Worm (Caenorhabditis elegans): Measurements from ENCODE around the gene Y48A6C.8.
A peak's percentile ranks its signal among the peaks of the same experiment; 100 is the strongest.

Gene Y48A6C.8

DNA sequence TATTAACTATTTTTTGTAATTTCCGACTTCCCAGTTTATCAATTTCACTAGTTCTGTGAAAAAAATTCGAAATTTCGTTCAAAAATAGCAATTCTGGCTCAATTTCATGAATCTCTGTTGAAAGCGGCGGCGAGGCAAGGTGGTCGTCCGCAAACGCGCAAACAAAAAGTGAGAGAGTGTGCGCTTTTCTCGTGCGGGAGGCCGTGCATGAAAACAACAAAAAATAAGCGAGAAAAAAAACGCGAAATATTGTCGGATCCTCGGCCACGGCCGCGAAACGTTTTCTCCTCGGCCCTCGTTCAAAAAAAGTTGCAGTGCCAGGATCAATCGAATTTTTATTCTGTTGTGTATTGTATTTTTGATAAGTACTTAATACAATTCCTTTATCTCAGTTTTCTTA is 14.7 kb downstream of the Y48A6C.8 start:
- peak; percentile 66 for TF ChIP-seq lin-15B (tag; optimal IDR thresholded peaks at IDR 0.05)
- no peak for TF ChIP-seq ceh-82 (tag; optimal IDR thresholded peaks at IDR 0.05)
- TF ChIP-seq nhr-43 (tag; optimal IDR thresholded peaks at IDR 0.05; ENCODE audit: poor library complexity, severe bottlenecking) = peak; percentile 53
- TF ChIP-seq hmg-11 (tag; optimal IDR thresholded peaks at IDR 0.05) = peak; percentile 10
- no peak for TF ChIP-seq elt-1 (tag; optimal IDR thresholded peaks at IDR 0.05)
- peak; percentile 24 for TF ChIP-seq elt-2 (tag; optimal IDR thresholded peaks at IDR 0.05)
- peak; percentile 13 for TF ChIP-seq pha-4 (tag; optimal IDR thresholded peaks at IDR 0.05)
- TF ChIP-seq nfya-1 (tag; optimal IDR thresholded peaks at IDR 0.05; ENCODE audit: insufficient read depth) = peak; percentile 17

DNA sequence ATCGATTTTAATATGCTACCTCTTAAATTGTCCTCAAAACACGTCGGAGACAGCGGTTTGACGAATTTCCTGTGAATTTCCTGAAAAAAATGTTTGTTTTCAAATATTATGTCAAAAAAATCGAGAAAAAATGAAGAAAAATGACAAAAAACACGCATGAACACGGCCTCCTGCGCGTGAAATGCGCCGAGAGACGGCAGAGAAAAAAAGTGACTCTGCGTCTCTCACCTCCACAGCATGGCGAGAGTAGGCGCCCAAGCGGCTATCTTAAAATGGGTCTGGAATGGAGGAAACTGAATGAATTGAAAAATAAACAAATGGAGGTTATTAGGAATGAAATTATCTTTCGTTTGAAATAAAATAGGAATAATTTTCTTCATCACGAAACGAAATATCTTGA is 16.7 kb downstream of the Y48A6C.8 start:
- TF ChIP-seq lsy-12 (tag; optimal IDR thresholded peaks at IDR 0.05) (peak; percentile 26), elt-2 (tag; optimal IDR thresholded peaks at IDR 0.05) (peak; percentile 38), eor-1 (tag; optimal IDR thresholded peaks at IDR 0.05) (no peak), nfya-1 (tag; optimal IDR thresholded peaks at IDR 0.05; ENCODE audit: insufficient read depth) (peak; percentile 51), nhr-25 (tag; optimal IDR thresholded peaks at IDR 0.05) (peak; percentile 25), lin-39 (tag; optimal IDR thresholded peaks at IDR 0.05) (peak; percentile 18), jun-1 (tag; optimal IDR thresholded peaks at IDR 0.05) (peak; percentile 37), ama-1 (optimal IDR thresholded peaks at IDR 0.05) (no peak), nhr-23 (tag; optimal IDR thresholded peaks at IDR 0.05) (peak; percentile 64), fos-1 (tag; optimal IDR thresholded peaks at IDR 0.05) (no peak), lin-15B (tag; optimal IDR thresholded peaks at IDR 0.05) (peak; percentile 66), ceh-28 (tag; optimal IDR thresholded peaks at IDR 0.05) (peak; percentile 25), snpc-4 (tag; optimal IDR thresholded peaks at IDR 0.05) (peak; percentile 56), pha-4 (tag; optimal IDR thresholded peaks at IDR 0.05) (peak; percentile 45), nhr-43 (tag; optimal IDR thresholded peaks at IDR 0.05; ENCODE audit: poor library complexity, severe bottlenecking) (peak; percentile 69), ceh-82 (tag; optimal IDR thresholded peaks at IDR 0.05) (peak; percentile 21), ZK546.5 (tag; optimal IDR thresholded peaks at IDR 0.05) (no peak), nhr-77 (tag; optimal IDR thresholded peaks at IDR 0.05) (peak; percentile 57), R02D3.7 (tag; optimal IDR thresholded peaks at IDR 0.05) (peak; percentile 40), hmg-11 (tag; optimal IDR thresholded peaks at IDR 0.05) (peak; percentile 67), tbx-2 (tag; optimal IDR thresholded peaks at IDR 0.05) (no peak)

DNA sequence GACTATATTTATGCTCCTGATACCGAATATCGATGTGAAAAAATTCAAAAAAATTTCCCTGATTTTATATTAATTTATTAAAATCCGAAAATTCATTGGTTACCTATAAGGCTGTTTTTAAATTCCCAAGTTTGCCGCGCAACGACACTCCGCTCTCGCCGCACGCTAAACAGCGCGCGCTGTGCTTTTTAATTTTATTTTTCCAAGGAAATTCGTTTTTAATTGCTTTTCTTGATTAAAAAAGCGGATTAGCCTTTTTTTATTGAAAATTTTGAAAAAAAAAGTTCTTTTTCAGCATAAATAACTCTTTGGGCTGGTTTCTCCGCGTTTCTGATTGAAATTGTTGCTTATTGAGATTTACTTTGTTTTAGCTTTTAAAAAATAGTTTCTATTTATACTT is 20.1 kb downstream of the Y48A6C.8 start:
- TF ChIP-seq ZK546.5 (tag; optimal IDR thresholded peaks at IDR 0.05) = no peak
- no peak for TF ChIP-seq pha-4 (tag; optimal IDR thresholded peaks at IDR 0.05)
- TF ChIP-seq fos-1 (tag; optimal IDR thresholded peaks at IDR 0.05) = no peak
- TF ChIP-seq ceh-9 (tag; optimal IDR thresholded peaks at IDR 0.05) = no peak
- TF ChIP-seq tbx-2 (tag; optimal IDR thresholded peaks at IDR 0.05) = no peak

DNA sequence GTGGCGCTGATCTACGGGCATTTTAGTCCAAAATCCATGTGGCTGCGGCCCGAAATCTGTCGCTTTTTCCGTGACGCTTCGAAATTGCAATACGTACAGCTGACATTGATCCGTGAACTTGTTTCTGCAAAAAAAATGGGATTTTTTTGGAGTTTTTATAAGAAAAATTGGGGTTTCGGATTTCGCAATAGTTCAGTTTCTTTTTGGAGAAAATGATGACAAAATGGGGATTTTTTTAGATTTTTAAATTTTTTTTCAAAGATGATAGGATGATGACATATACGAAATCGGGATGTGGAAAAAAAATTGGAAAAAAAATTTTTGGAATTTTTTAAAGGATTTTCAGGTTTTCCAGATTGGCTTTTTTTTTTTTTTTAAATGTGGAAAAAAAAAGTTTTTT is 26.2 kb downstream of the Y48A6C.8 start:
- TF ChIP-seq mdl-1 (tag; optimal IDR thresholded peaks at IDR 0.05) (no peak), hmg-11 (tag; optimal IDR thresholded peaks at IDR 0.05) (peak; percentile 17)

DNA sequence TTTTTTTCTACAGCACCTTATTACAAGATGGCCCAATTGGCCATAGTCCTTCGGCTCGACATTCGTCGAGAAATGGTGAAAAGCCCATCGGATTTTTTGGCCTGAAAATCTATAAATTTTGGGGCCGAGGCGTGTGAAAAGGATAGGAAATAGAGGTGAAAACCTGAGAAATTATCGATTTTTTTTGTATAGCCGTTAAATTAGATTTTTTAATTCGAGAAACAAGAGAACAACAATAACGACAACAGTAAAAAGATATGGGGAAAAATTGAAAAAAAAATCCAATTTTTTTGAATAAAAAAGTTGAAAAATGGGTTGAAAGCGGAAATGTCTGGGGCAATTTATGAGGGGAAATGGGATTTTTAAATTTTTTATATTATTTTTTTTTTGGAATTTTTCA is 27.6 kb downstream of the Y48A6C.8 start, which contains the start of gene hmt-1:
Gene hmt-1, minus strand, starts transcription at position 101 of the 400 bp plus-strand sequence.
- TF ChIP-seq nhr-43 (tag; optimal IDR thresholded peaks at IDR 0.05; ENCODE audit: poor library complexity, severe bottlenecking) (no peak), fkh-10 (GFP tag; optimal IDR thresholded peaks at IDR 0.05) (no peak), nhr-12 (tag; optimal IDR thresholded peaks at IDR 0.05) (no peak), tbx-2 (tag; optimal IDR thresholded peaks at IDR 0.05) (no peak), nhr-11 (tag; optimal IDR thresholded peaks at IDR 0.05) (no peak), ama-1 (optimal IDR thresholded peaks at IDR 0.05) (no peak), aly-2 (tag; optimal IDR thresholded peaks at IDR 0.05) (no peak), sea-2 (GFP tag; optimal IDR thresholded peaks at IDR 0.05) (no peak), unc-39 (tag; optimal IDR thresholded peaks at IDR 0.05) (no peak), nhr-77 (tag; optimal IDR thresholded peaks at IDR 0.05) (no peak), nhr-76 (tag; optimal IDR thresholded peaks at IDR 0.05) (no peak), zag-1 (tag; optimal IDR thresholded peaks at IDR 0.05) (no peak), lin-39 (tag; optimal IDR thresholded peaks at IDR 0.05) (no peak), R02D3.7 (tag; optimal IDR thresholded peaks at IDR 0.05) (no peak), mdl-1 (tag; optimal IDR thresholded peaks at IDR 0.05) (no peak), lsy-12 (tag; optimal IDR thresholded peaks at IDR 0.05) (no peak), elt-2 (tag; optimal IDR thresholded peaks at IDR 0.05) (no peak), ZK546.5 (tag; optimal IDR thresholded peaks at IDR 0.05) (no peak)
